Worm (Caenorhabditis elegans) whole organism, early embryonic: ENCODE results near the gene Y54E2A.7.

Experiments
- B0310.2 ChIP-seq: sonication (generic microtip); optimal IDR thresholded peaks from 2 replicates; lab custom pipeline; 2016; ENCODE audit warnings: mild to moderate bottlenecking, missing genetic modification characterization, missing compliant biosample characterization
- F13C5.2 ChIP-seq: sonication (generic microtip); optimal IDR thresholded peaks from 2 replicates; lab custom pipeline; 2017; ENCODE audit warnings: mild to moderate bottlenecking, missing genetic modification characterization, inconsistent platforms, missing compliant biosample characterization
- aly-1 ChIP-seq: sonication (generic microtip); optimal IDR thresholded peaks from 2 replicates; lab custom pipeline; 2016; ENCODE audit warnings: missing genetic modification characterization, missing compliant biosample characterization
- ama-1 ChIP-seq: fragments of 150-350 bp; optimal IDR thresholded peaks from 2 replicates; lab custom pipeline; 2014
- ceh-13 ChIP-seq: fragments of 200-800 bp; sonication (Bioruptor generic); optimal IDR thresholded peaks from 2 replicates; lab custom pipeline; 2018; ENCODE audit warnings: mild to moderate bottlenecking, missing genetic modification characterization, missing compliant biosample characterization
- ceh-36 ChIP-seq: sonication (generic microtip); optimal IDR thresholded peaks from 2 replicates; lab custom pipeline; 2016; ENCODE audit warnings: missing genetic modification characterization, inconsistent platforms, missing compliant biosample characterization
- ets-7 ChIP-seq: sonication (generic microtip); optimal IDR thresholded peaks from 2 replicates; lab custom pipeline; 2016; ENCODE audit warnings: missing genotype, missing genetic modification characterization, missing compliant biosample characterization
- flt-1 ChIP-seq: fragments of 200-800 bp; sonication (Bioruptor generic); IDR thresholded peaks from 2 replicates; pipeline ENCODE4 v1.3.6; 2022; ENCODE audit warnings: missing genetic modification characterization, missing compliant biosample characterization
- hmbx-1 ChIP-seq: sonication (generic microtip); optimal IDR thresholded peaks from 2 replicates; lab custom pipeline; 2016; ENCODE audit warnings: mild to moderate bottlenecking, missing genetic modification characterization, missing compliant biosample characterization
- hmg-4 ChIP-seq: fragments of 200-800 bp; sonication (Bioruptor generic); optimal IDR thresholded peaks from 2 replicates; lab custom pipeline; 2018; ENCODE audit warnings: mild to moderate bottlenecking, missing genetic modification characterization, missing compliant biosample characterization
- hnd-1 ChIP-seq: sonication (generic microtip); optimal IDR thresholded peaks from 2 replicates; lab custom pipeline; 2016; ENCODE audit warnings: missing genetic modification characterization, missing compliant biosample characterization
- pes-1 ChIP-seq: fragments of 200-800 bp; sonication (Bioruptor generic); IDR thresholded peaks from 2 replicates; pipeline ENCODE4 v1.3.6; 2022; ENCODE audit warnings: missing genetic modification reagents, missing genetic modification characterization, missing compliant biosample characterization
- scrt-1 ChIP-seq: fragments of 200-800 bp; sonication (Bioruptor generic); IDR thresholded peaks from 2 replicates; pipeline ENCODE4 v1.3.6; 2022; ENCODE audit warnings: missing genetic modification characterization, missing compliant biosample characterization
- sea-1 ChIP-seq: fragments of 200-800 bp; sonication (Bioruptor generic); conservative IDR thresholded peaks from 2 replicates; pipeline ENCODE4 v1.3.6; 2022; ENCODE audit warnings: missing genetic modification characterization, missing compliant biosample characterization
- tbx-11 ChIP-seq: fragments of 200-800 bp; sonication (Bioruptor generic); IDR thresholded peaks from 2 replicates; pipeline ENCODE4 v1.3.6; 2022; ENCODE audit warnings: missing genetic modification characterization, missing compliant biosample characterization
- tbx-37 ChIP-seq: fragments of 200-800 bp; sonication (Bioruptor generic); conservative IDR thresholded peaks from 2 replicates; pipeline ENCODE4 v1.3.6; 2022; ENCODE audit warnings: missing genetic modification reagents, missing genetic modification characterization, missing compliant biosample characterization
- tra-4 ChIP-seq: sonication (generic microtip); optimal IDR thresholded peaks from 2 replicates; lab custom pipeline; 2017; ENCODE audit warnings: missing genetic modification characterization, missing compliant biosample characterization

Y54E2A.7 gene

ce11 chrII:14772956-14773788 is at the start of gene Y54E2A.7:
Y54E2A.7 (minus strand) TSS chrII:14773006.
- TF ChIP-seq flt-1 = no peak
- no peak for TF ChIP-seq tbx-11 (GFP tag; lab: Robert Waterston, UW)
- no peak for TF ChIP-seq hmbx-1
- TF ChIP-seq scrt-1 (GFP tag; lab: Robert Waterston, UW) = no peak
- no peak for TF ChIP-seq tbx-37
- TF ChIP-seq ama-1 (lab: Kevin White, UChicago) = no peak
- TF ChIP-seq ceh-36 (tag; lab: Kevin White, UChicago) = no peak
- TF ChIP-seq ets-7 (tag; lab: Kevin White, UChicago) = no peak
- no peak for TF ChIP-seq hnd-1
- no peak for TF ChIP-seq sea-1 (GFP tag; lab: Robert Waterston, UW)
- no peak for TF ChIP-seq B0310.2 (tag; lab: Kevin White, UChicago)
- TF ChIP-seq tra-4 (tag; lab: Kevin White, UChicago) = no peak
- no peak for TF ChIP-seq ceh-13
- no peak for TF ChIP-seq aly-1 (tag; lab: Kevin White, UChicago)
- no peak for TF ChIP-seq hmg-4 (GFP tag; lab: Kevin White, UChicago)
- TF ChIP-seq F13C5.2 (tag; lab: Kevin White, UChicago) = no peak
- no peak; the same call in 1 of the 2 replicates for TF ChIP-seq pes-1 (GFP tag; lab: Robert Waterston, UW)

- TF ChIP-seq tbx-11 (GFP tag; lab: Robert Waterston, UW) (no peak), F13C5.2 (tag; lab: Kevin White, UChicago) (no peak), tbx-37 (no peak), hnd-1 (no peak)
These were observed 49.6 kb upstream of the Y54E2A.7 start for ce11 chrII:14822419-14822818.

ce11 chrII:14820460-14820859 is 47.7 kb upstream of the Y54E2A.7 start:
- TF ChIP-seq scrt-1 (GFP tag; lab: Robert Waterston, UW) = no peak
- TF ChIP-seq ama-1 (lab: Kevin White, UChicago) = no peak
- TF ChIP-seq pes-1 (GFP tag; lab: Robert Waterston, UW) = no peak
- no peak for TF ChIP-seq tbx-11 (GFP tag; lab: Robert Waterston, UW)
- TF ChIP-seq aly-1 (tag; lab: Kevin White, UChicago) = no peak
- no peak for TF ChIP-seq ets-7 (tag; lab: Kevin White, UChicago)
- TF ChIP-seq B0310.2 (tag; lab: Kevin White, UChicago) = no peak
- TF ChIP-seq hnd-1 = no peak
- TF ChIP-seq ceh-36 (tag; lab: Kevin White, UChicago) = no peak
- no peak for TF ChIP-seq tra-4 (tag; lab: Kevin White, UChicago)
- no peak for TF ChIP-seq tbx-37
- no peak for TF ChIP-seq flt-1
- TF ChIP-seq F13C5.2 (tag; lab: Kevin White, UChicago) = no peak
- TF ChIP-seq hmbx-1 = no peak
- no peak for TF ChIP-seq ceh-13
- no peak for TF ChIP-seq sea-1 (GFP tag; lab: Robert Waterston, UW)
- TF ChIP-seq hmg-4 (GFP tag; lab: Kevin White, UChicago) = no peak

ce11 chrII:14819258-14819985 is 46.6 kb upstream of the Y54E2A.7 start:
- TF ChIP-seq ceh-36 (tag; lab: Kevin White, UChicago) (peak; percentile 87), tbx-11 (GFP tag; lab: Robert Waterston, UW) (no peak)

ce11 chrII:14818376-14818775 is 45.6 kb upstream of the Y54E2A.7 start, which contains the start of gene nhr-61:
nhr-61 (minus strand) TSS chrII:14818543.
- TF ChIP-seq sea-1 (GFP tag; lab: Robert Waterston, UW) = no peak

ce11 chrII:14816086-14816485 is 43.3 kb upstream of the Y54E2A.7 start:
- no peak for TF ChIP-seq aly-1 (tag; lab: Kevin White, UChicago)
- TF ChIP-seq F13C5.2 (tag; lab: Kevin White, UChicago) = no peak
- TF ChIP-seq tbx-11 (GFP tag; lab: Robert Waterston, UW) = no peak
- TF ChIP-seq flt-1 = no peak
- no peak for TF ChIP-seq ceh-36 (tag; lab: Kevin White, UChicago)

ce11 chrII:14814894-14815568 is 42.2 kb upstream of the Y54E2A.7 start, which contains the start of gene W01D2.1:
W01D2.1 (plus strand) TSS chrII:14815518.
- TF ChIP-seq ama-1 (lab: Kevin White, UChicago) = no peak

- TF ChIP-seq sea-1 (GFP tag; lab: Robert Waterston, UW) = no peak
- TF ChIP-seq pes-1 (GFP tag; lab: Robert Waterston, UW) = no peak
These were observed 40.3 kb upstream of the Y54E2A.7 start for ce11 chrII:14813106-14813505.
